Worm (Caenorhabditis elegans) whole organism, late embryonic: ENCODE measurements around the gene cids-1.

Experiments
- ceh-24 ChIP-seq: sonication (generic microtip); optimal IDR thresholded peaks from 2 replicates; lab custom pipeline; 2016; ENCODE audit warnings: mild to moderate bottlenecking, missing genetic modification characterization, missing compliant biosample characterization
- ceh-6 ChIP-seq: fragments of 200-800 bp; sonication (Bioruptor generic); optimal IDR thresholded peaks from 2 replicates; lab custom pipeline; 2018; ENCODE audit warnings: mild to moderate bottlenecking, missing genetic modification characterization, missing compliant biosample characterization
- elt-2 ChIP-seq: sonication (generic microtip); optimal IDR thresholded peaks from 2 replicates; lab custom pipeline; 2016; ENCODE audit warnings: missing genetic modification reagents, missing genetic modification characterization, missing compliant biosample characterization
- fkh-10 ChIP-seq: fragments of 150-350 bp; optimal IDR thresholded peaks from 2 replicates; lab custom pipeline; 2014; ENCODE audit warnings: missing biosample characterization, missing genetic modification reagents, missing genetic modification characterization
- hlh-30 ChIP-seq: sonication (generic microtip); optimal IDR thresholded peaks from 2 replicates; lab custom pipeline; 2017; ENCODE audit warnings: antibody characterized with exemption, missing genetic modification characterization, missing compliant biosample characterization; ENCODE audit not compliant: insufficient read depth
- mec-3 ChIP-seq: sonication (generic microtip); optimal IDR thresholded peaks from 2 replicates; lab custom pipeline; 2016; ENCODE audit warnings: borderline replicate concordance, missing genetic modification characterization, missing compliant biosample characterization
- nhr-11 ChIP-seq: fragments of 150-350 bp; optimal IDR thresholded peaks from 2 replicates; lab custom pipeline; 2014; ENCODE audit warnings: missing biosample characterization, missing genetic modification characterization
- pat-9 ChIP-seq: fragments of 200-800 bp; sonication (Bioruptor generic); optimal IDR thresholded peaks from 2 replicates; lab custom pipeline; 2018; ENCODE audit warnings: mild to moderate bottlenecking, missing genetic modification characterization, moderate library complexity, missing compliant biosample characterization
- pha-4 ChIP-seq: fragments of 150-350 bp; optimal IDR thresholded peaks from 2 replicates; lab custom pipeline; 2018; ENCODE audit warnings: missing biosample characterization, missing genetic modification reagents, missing genetic modification characterization
- sox-2 ChIP-seq: fragments of 200-800 bp; sonication (Bioruptor generic); IDR thresholded peaks from 2 replicates; pipeline ENCODE4 v1.3.6; 2022; ENCODE audit warnings: missing genetic modification reagents, missing genetic modification characterization, missing compliant biosample characterization
- unc-3 ChIP-seq, 2 experiments: fragments of 200-800 bp in 1 of 2; sonication (Bioruptor generic) in 1 of 2; sonication (generic microtip) in 1 of 2; conservative IDR thresholded peaks in 1 of 2; optimal IDR thresholded peaks in 1 of 2; 2 replicates each; pipeline versions ENCODE4 v1.3.6 to Lab custom; 2016 to 2022; ENCODE audit warnings: missing compliant biosample characterization in 2 of 2, missing genetic modification characterization in 2 of 2, missing genetic modification reagents in 1 of 2

DNA sequence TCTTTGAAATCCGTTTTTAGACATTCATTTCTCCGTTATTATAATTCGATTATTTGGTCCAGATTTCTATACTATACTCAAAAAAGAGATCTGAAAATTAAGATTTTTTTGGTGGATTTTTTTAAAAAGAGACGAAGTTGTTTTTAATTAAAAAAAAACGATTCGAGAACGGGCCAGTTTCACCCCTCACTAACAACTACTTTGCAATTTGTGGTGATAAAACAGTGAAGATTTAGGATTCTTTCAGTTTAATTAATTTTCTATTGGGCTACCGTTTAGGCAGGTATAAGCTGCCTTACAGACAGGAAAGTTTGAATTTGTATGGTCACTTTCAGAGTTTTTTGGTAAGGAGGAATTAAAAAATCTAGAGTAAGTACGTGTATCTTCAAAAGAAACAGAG is 43.1 kb upstream of the cids-1 start, which contains the start of gene unc-36:
- TF ChIP-seq mec-3 (tag; lab: Kevin White, UChicago): no peak
- no peak for TF ChIP-seq hlh-30 (tag; lab: Kevin White, UChicago)
- TF ChIP-seq pat-9 (tag; lab: Kevin White, UChicago): no peak
- TF ChIP-seq elt-2 (tag; lab: Kevin White, UChicago): no peak
- TF ChIP-seq unc-3 (GFP tag; conservative IDR thresholded peaks at IDR 0.05; lab: Robert Waterston, UW): no peak
- no peak for TF ChIP-seq unc-3 (tag; optimal IDR thresholded peaks at IDR 0.05; lab: Kevin White, UChicago)
- no peak for TF ChIP-seq nhr-11 (tag; lab: Kevin White, UChicago)
- TF ChIP-seq ceh-24 (tag; lab: Kevin White, UChicago): no peak
- no peak for TF ChIP-seq pha-4
- TF ChIP-seq ceh-6: no peak
- no peak for TF ChIP-seq sox-2 (GFP tag; lab: Robert Waterston, UW)
- TF ChIP-seq fkh-10 (GFP tag; lab: Kevin White, UChicago): no peak
